Worm (Caenorhabditis elegans): ENCODE measurements around the gene F23D12.7.

ce11 chrX:14499830-14500409, 46.3 kb upstream of the F23D12.7 start:
- no peak for TF ChIP-seq blmp-1 (tag; optimal IDR thresholded peaks at IDR 0.05)
- no peak for TF ChIP-seq elt-3 (tag; optimal IDR thresholded peaks at IDR 0.05)
- no peak for TF ChIP-seq lsy-2 (tag; optimal IDR thresholded peaks at IDR 0.05)
- TF ChIP-seq elt-1 (tag; optimal IDR thresholded peaks at IDR 0.05; ENCODE audit: borderline replicate concordance, insufficient read depth), result no peak
- no peak for TF ChIP-seq mls-2 (tag; optimal IDR thresholded peaks at IDR 0.05)
- TF ChIP-seq pha-4 (tag; optimal IDR thresholded peaks at IDR 0.05), result no peak
- no peak for TF ChIP-seq ham-2 (GFP tag; optimal IDR thresholded peaks at IDR 0.05)
- TF ChIP-seq snpc-4 (tag; optimal IDR thresholded peaks at IDR 0.05), result no peak
- TF ChIP-seq unc-120 (tag; optimal IDR thresholded peaks at IDR 0.05; ENCODE audit: poor library complexity, severe bottlenecking), result no peak
- TF ChIP-seq mep-1 (tag; optimal IDR thresholded peaks at IDR 0.05), result no peak
- no peak for TF ChIP-seq bed-3 (GFP tag; optimal IDR thresholded peaks at IDR 0.05)
- TF ChIP-seq nhr-28 (tag; optimal IDR thresholded peaks at IDR 0.05), result no peak
